Fruit fly (Drosophila melanogaster): ENCODE results near the gene Ravus.

The Ravus gene

dm6 chr3R:13264061-13264661, at the start of gene Ravus:
Ravus (minus strand) TSS chr3R:13264061.
- TF ChIP-seq CG17801 (GFP tag; optimal IDR thresholded peaks at IDR 0.05; ENCODE audit: partially characterized antibody): peak; percentile 10

dm6 chr3R:13313088-13313487, 49.2 kb upstream of the Ravus start, which contains the start of gene CG44142:
CG44142 (minus strand) TSS chr3R:13313188.
- no peak for TF ChIP-seq CG17801 (GFP tag; optimal IDR thresholded peaks at IDR 0.05; ENCODE audit: partially characterized antibody)

dm6 chr3R:13309133-13309711, 45.4 kb upstream of the Ravus start:
- no peak for TF ChIP-seq CG17801 (GFP tag; optimal IDR thresholded peaks at IDR 0.05; ENCODE audit: partially characterized antibody)

- no peak for TF ChIP-seq CG17801 (GFP tag; optimal IDR thresholded peaks at IDR 0.05; ENCODE audit: partially characterized antibody)
These were observed 42.7 kb upstream of the Ravus start for dm6 chr3R:13306595-13306994.

dm6 chr3R:13305318-13305899, 41.5 kb upstream of the Ravus start:
- no peak for TF ChIP-seq CG17801 (GFP tag; optimal IDR thresholded peaks at IDR 0.05; ENCODE audit: partially characterized antibody)

dm6 chr3R:13304512-13305069, 40.7 kb upstream of the Ravus start:
- TF ChIP-seq CG17801 (GFP tag; optimal IDR thresholded peaks at IDR 0.05; ENCODE audit: partially characterized antibody): no peak

- TF ChIP-seq CG17801 (GFP tag; optimal IDR thresholded peaks at IDR 0.05; ENCODE audit: partially characterized antibody): no peak
These were observed 39.3 kb upstream of the Ravus start, which contains the start of gene CG43208 for dm6 chr3R:13303126-13303525. CG43208 (plus strand) TSS chr3R:13303426.

dm6 chr3R:13302348-13302747, 38.5 kb upstream of the Ravus start, which contains the start of gene CG32473:
CG32473 (plus strand) TSS chr3R:13302648.
- no peak for TF ChIP-seq CG17801 (GFP tag; optimal IDR thresholded peaks at IDR 0.05; ENCODE audit: partially characterized antibody)

dm6 chr3R:13298114-13298818, 34.4 kb upstream of the Ravus start, which contains the start of gene CG8774:
CG8774 (plus strand) TSS chr3R:13298768.
- TF ChIP-seq CG17801 (GFP tag; optimal IDR thresholded peaks at IDR 0.05; ENCODE audit: partially characterized antibody): no peak

- TF ChIP-seq CG17801 (GFP tag; optimal IDR thresholded peaks at IDR 0.05; ENCODE audit: partially characterized antibody): no peak
These were observed 30.6 kb upstream of the Ravus start, which contains the start of gene CG8773 for dm6 chr3R:13294461-13294860. CG8773 (plus strand) TSS chr3R:13294748.

dm6 chr3R:13293148-13293756, 29.4 kb upstream of the Ravus start, which contains the start of gene wntD:
wntD (minus strand) TSS chr3R:13293198.
- no peak for TF ChIP-seq CG17801 (GFP tag; optimal IDR thresholded peaks at IDR 0.05; ENCODE audit: partially characterized antibody)

- TF ChIP-seq CG17801 (GFP tag; optimal IDR thresholded peaks at IDR 0.05; ENCODE audit: partially characterized antibody): no peak
These were observed 26.5 kb upstream of the Ravus start, which contains the start of gene Osi22 for dm6 chr3R:13290329-13290728. Osi22 (plus strand) TSS chr3R:13290629.

- no peak for TF ChIP-seq CG17801 (GFP tag; optimal IDR thresholded peaks at IDR 0.05; ENCODE audit: partially characterized antibody)
These were observed 25.0 kb upstream of the Ravus start, which contains the start of gene apn for dm6 chr3R:13288763-13289312. apn (minus strand) TSS chr3R:13288813.

- no peak for TF ChIP-seq CG17801 (GFP tag; optimal IDR thresholded peaks at IDR 0.05; ENCODE audit: partially characterized antibody)
These were observed 22.3 kb upstream of the Ravus start, which contains the start of gene CG15888 for dm6 chr3R:13286118-13286579. CG15888 (minus strand) TSS chr3R:13286529.
